Worm (Caenorhabditis elegans): ENCODE results near the gene msrp-5.

ce11 chrII:2665606-2666005 lies 48.9 kb downstream of the msrp-5 start, which contains the start of gene F22E5.22:
- TF ChIP-seq odd-2 (tag; optimal IDR thresholded peaks at IDR 0.05): no peak
- TF ChIP-seq sox-4 (tag; optimal IDR thresholded peaks at IDR 0.05): no peak
- no peak for TF ChIP-seq dmd-4 (tag; optimal IDR thresholded peaks at IDR 0.05; ENCODE audit: borderline replicate concordance)
- TF ChIP-seq ttx-3 (tag; optimal IDR thresholded peaks at IDR 0.05): no peak
- no peak for TF ChIP-seq tbx-2 (tag; optimal IDR thresholded peaks at IDR 0.05)
- no peak for TF ChIP-seq fkh-10 (GFP tag; optimal IDR thresholded peaks at IDR 0.05)
- TF ChIP-seq ceh-6 (GFP tag; optimal IDR thresholded peaks at IDR 0.05): no peak
- TF ChIP-seq unc-42 (tag; optimal IDR thresholded peaks at IDR 0.05): no peak
- TF ChIP-seq ceh-18 (tag; optimal IDR thresholded peaks at IDR 0.05): no peak

Measured in whole organism, late embryonic.